Worm (Caenorhabditis elegans) whole organism, young adult: ENCODE measurements around the gene lipl-3.

Experiments used
- B0035.1 ChIP-seq: sonication (generic microtip); optimal IDR thresholded peaks from 2 replicates; lab custom pipeline; 2016; ENCODE audit warnings: missing genetic modification characterization, mild to moderate bottlenecking, missing compliant biosample characterization, missing genotype, missing genetic modification reagents
- F33H1.4 ChIP-seq: fragments of 200-800 bp; sonication (Bioruptor generic); IDR thresholded peaks from 2 replicates; pipeline ENCODE4 v1.3.6; 2022; ENCODE audit warnings: missing genetic modification reagents, missing genetic modification characterization, missing compliant biosample characterization
- F39B2.1 ChIP-seq: fragments of 200-800 bp; sonication (Bioruptor generic); IDR thresholded peaks from 2 replicates; pipeline ENCODE4 v1.3.6; 2022; ENCODE audit warnings: missing genetic modification reagents, missing genetic modification characterization, missing compliant biosample characterization
- F52B5.7 ChIP-seq: sonication (generic microtip); optimal IDR thresholded peaks from 2 replicates; lab custom pipeline; 2016; ENCODE audit warnings: mild to moderate bottlenecking, missing genetic modification characterization, missing compliant biosample characterization
- ama-1 ChIP-seq, 3 experiments: fragments of 150-350 bp in 1 of 3; sonication (generic microtip) in 2 of 3; optimal IDR thresholded peaks; 2 replicates each; lab custom pipeline; 2014 to 2018; ENCODE audit warnings: missing biosample characterization in 2 of 3, missing genetic modification characterization in 2 of 3, missing genetic modification reagents in 2 of 3
- cebp-2 ChIP-seq: fragments of 200-800 bp; sonication (Bioruptor generic); IDR thresholded peaks from 2 replicates; pipeline ENCODE4 v1.3.6; 2022; ENCODE audit warnings: missing genetic modification characterization, missing compliant biosample characterization
- ceh-58 ChIP-seq: fragments of 200-800 bp; sonication (Bioruptor generic); IDR thresholded peaks from 2 replicates; pipeline ENCODE4 v1.3.6; 2022; ENCODE audit warnings: missing genetic modification characterization, missing compliant biosample characterization
- ets-4 ChIP-seq: fragments of 200-800 bp; sonication (Bioruptor generic); optimal IDR thresholded peaks from 2 replicates; lab custom pipeline; 2018; ENCODE audit warnings: mild to moderate bottlenecking, missing genetic modification characterization, missing compliant biosample characterization
- madf-10 ChIP-seq: sonication (generic microtip); optimal IDR thresholded peaks from 2 replicates; lab custom pipeline; 2016; ENCODE audit warnings: mild to moderate bottlenecking, missing genetic modification characterization, missing compliant biosample characterization
- pha-4 ChIP-seq: fragments of 150-350 bp; sonication (generic microtip); optimal IDR thresholded peaks from 2 replicates; lab custom pipeline; 2014; ENCODE audit warnings: missing biosample characterization, missing genetic modification reagents, missing genetic modification characterization
- snpc-4 ChIP-seq, 5 experiments: fragments of 150-350 bp in 1 of 5; sonication (generic microtip) in 4 of 5; optimal IDR thresholded peaks; 2 replicates each; lab custom pipeline; 2014 to 2018; ENCODE audit warnings: missing genetic modification characterization in 5 of 5, missing biosample characterization in 3 of 5, antibody characterized with exemption in 2 of 5, mild to moderate bottlenecking in 2 of 5, missing compliant biosample characterization in 2 of 5, missing genotype in 2 of 5, moderate library complexity in 2 of 5, missing genetic modification reagents in 1 of 5
- unc-62 ChIP-seq: fragments of 150-350 bp; optimal IDR thresholded peaks from 2 replicates; lab custom pipeline; 2014; ENCODE audit warnings: missing biosample characterization, missing genetic modification reagents, missing genetic modification characterization

DNA sequence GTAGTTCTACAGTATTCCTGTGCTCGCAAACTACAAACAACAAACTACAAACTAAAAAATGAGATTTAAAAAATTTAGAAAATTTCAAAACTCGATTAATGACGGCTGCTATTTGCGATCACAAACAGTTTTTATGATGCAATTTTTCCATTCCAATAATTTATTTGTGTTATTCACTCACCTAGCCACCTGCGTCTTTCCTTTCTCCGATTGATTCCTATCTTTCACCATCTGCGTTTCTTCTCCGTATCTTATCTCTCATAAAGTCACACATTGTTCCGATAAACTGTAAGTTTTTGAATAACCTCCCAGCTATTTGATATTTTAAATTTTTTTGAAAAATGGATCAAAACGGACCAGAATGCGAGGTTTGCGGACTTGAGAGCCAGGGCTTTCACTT lies 10.2 kb upstream of the lipl-3 start, which contains the start of gene nhr-132:
- TF ChIP-seq madf-10 (tag; lab: Kevin White, UChicago), result no peak
- TF ChIP-seq snpc-4 (GFP tag; optimal IDR thresholded peaks at IDR 0.05; lab: Kevin White, UChicago), result no peak
- TF ChIP-seq snpc-4 (tag; optimal IDR thresholded peaks at IDR 0.05; lab: Kevin White, UChicago), result no peak
- no peak for TF ChIP-seq F39B2.1 (GFP tag; lab: Robert Waterston, UW)
- no peak for TF ChIP-seq cebp-2 (GFP tag; lab: Robert Waterston, UW)
- no peak for TF ChIP-seq B0035.1
- TF ChIP-seq pha-4 (tag; lab: Kevin White, UChicago), result no peak
- TF ChIP-seq F33H1.4 (GFP tag; lab: Robert Waterston, UW), result no peak
- no peak for TF ChIP-seq unc-62 (GFP tag; lab: Kevin White, UChicago)
- TF ChIP-seq F52B5.7 (tag; lab: Kevin White, UChicago), result no peak
- no peak for TF ChIP-seq ceh-58 (GFP tag; lab: Robert Waterston, UW)
- no peak for TF ChIP-seq ama-1 (optimal IDR thresholded peaks at IDR 0.05; lab: Kevin White, UChicago)
- no peak for TF ChIP-seq ama-1 (GFP tag; optimal IDR thresholded peaks at IDR 0.05; lab: Kevin White, UChicago)
- no peak for TF ChIP-seq ets-4 (GFP tag; lab: Kevin White, UChicago)
